Worm (Caenorhabditis elegans): ENCODE data around the gene C23G10.2.

C23G10.2 gene

ce11 chrIII:6206161-6206853 lies 1.6 kb upstream of the C23G10.2 start, which contains the start of the genes sna-3 and rps-3 (continued):
- TF ChIP-seq nhr-77 (tag; optimal IDR thresholded peaks at IDR 0.05) = peak; percentile 91
- peak; percentile 69 for TF ChIP-seq unc-130 (GFP tag; optimal IDR thresholded peaks at IDR 0.05)
- peak in 1 of 2 experiments; percentile 68 for TF ChIP-seq mdl-1 (tag; optimal IDR thresholded peaks at IDR 0.05)
- TF ChIP-seq aha-1 (tag) = peak; percentile 36
- no peak for TF ChIP-seq spr-3 (GFP tag; optimal IDR thresholded peaks at IDR 0.05)
- peak; percentile 82 for TF ChIP-seq dpl-1 (GFP tag; optimal IDR thresholded peaks at IDR 0.05)
- peak; percentile 61 for TF ChIP-seq nhr-11 (tag; optimal IDR thresholded peaks at IDR 0.05)
- TF ChIP-seq nhr-28 (tag; optimal IDR thresholded peaks at IDR 0.05) = peak; percentile 69
- no peak for TF ChIP-seq ces-1 (GFP tag; optimal IDR thresholded peaks at IDR 0.05)

ce11 chrIII:6207046-6207445 lies 818 bp upstream of the C23G10.2 start:
- TF ChIP-seq dmd-8 (GFP tag; IDR thresholded peaks at IDR 0.05) (0 out of 2 replicates have a peak, but pooled peaks have one; percentile 4), saeg-2 (GFP tag; IDR thresholded peaks at IDR 0.05) (0 out of 2 replicates have a peak, but pooled peaks have one; percentile 18), dmd-9 (GFP tag; IDR thresholded peaks at IDR 0.05) (no peak)

- TF ChIP-seq nhr-111 (GFP tag; optimal IDR thresholded peaks at IDR 0.05) (no peak), mdt-29 (GFP tag; IDR thresholded peaks at IDR 0.05) (no peak)
Measured at ce11 chrIII:6208984-6209383, 1.1 kb downstream of the C23G10.2 start, which contains the start of gene C23G10.1. C23G10.1 (plus strand) TSS chrIII:6209284.

ce11 chrIII:6210215-6210822 lies 2.5 kb downstream of the C23G10.2 start:
- TF ChIP-seq nhr-41 (GFP tag; IDR thresholded peaks at IDR 0.05) (no peak), lin-29 (GFP tag; IDR thresholded peaks at IDR 0.05) (no peak), daf-19 (GFP tag; conservative IDR thresholded peaks at IDR 0.05) (no peak), Y105C5A.15 (GFP tag; IDR thresholded peaks at IDR 0.05) (no peak), snpc-4 (tag; optimal IDR thresholded peaks at IDR 0.05) (peak; percentile 13), ctbp-1 (GFP tag; IDR thresholded peaks at IDR 0.05) (no peak), lim-7 (GFP tag; IDR thresholded peaks at IDR 0.05) (no peak), dmd-6 (GFP tag; IDR thresholded peaks at IDR 0.05) (no peak), aly-2 (tag; optimal IDR thresholded peaks at IDR 0.05) (no peak), dmd-8 (GFP tag; IDR thresholded peaks at IDR 0.05) (no peak), dmd-9 (GFP tag; IDR thresholded peaks at IDR 0.05) (no peak), egl-27 (tag; optimal IDR thresholded peaks at IDR 0.05) (no peak), F49E8.2 (tag; optimal IDR thresholded peaks at IDR 0.05; ENCODE audit: borderline replicate concordance) (peak; percentile 79), zfp-3 (GFP tag; conservative IDR thresholded peaks at IDR 0.05) (no peak), unc-130 (GFP tag; optimal IDR thresholded peaks at IDR 0.05) (peak; percentile 4), skn-1 (tag; optimal IDR thresholded peaks at IDR 0.05) (no peak), ceh-62 (tag; optimal IDR thresholded peaks at IDR 0.05) (no peak), duxl-1 (tag; optimal IDR thresholded peaks at IDR 0.05; ENCODE audit: poor library complexity) (no peak), lin-13 (GFP tag; optimal IDR thresholded peaks at IDR 0.05) (no peak), zfp-2 (tag; optimal IDR thresholded peaks at IDR 0.05) (no peak), pha-4 (GFP tag; IDR thresholded peaks at IDR 0.05) (no peak), pha-4 (tag; optimal IDR thresholded peaks at IDR 0.05) (no peak), spr-1 (tag; optimal IDR thresholded peaks at IDR 0.05) (no peak), hlh-30 (tag; optimal IDR thresholded peaks at IDR 0.05; ENCODE audit: insufficient read depth) (no peak), nhr-111 (GFP tag; optimal IDR thresholded peaks at IDR 0.05) (no peak), pqm-1 (tag; optimal IDR thresholded peaks at IDR 0.05) (no peak), ZK337.2 (GFP tag; IDR thresholded peaks at IDR 0.05) (no peak), D1046.2 (GFP tag; IDR thresholded peaks at IDR 0.05) (no peak), mdt-29 (GFP tag; IDR thresholded peaks at IDR 0.05) (0 out of 2 replicates have a peak, but pooled peaks have one; percentile 33), dve-1 (tag; optimal IDR thresholded peaks at IDR 0.05; ENCODE audit: insufficient read depth) (no peak), T26A8.4 (GFP tag; IDR thresholded peaks at IDR 0.05) (no peak), F26F4.8 (GFP tag; conservative IDR thresholded peaks at IDR 0.05) (no peak), nhr-42 (GFP tag; IDR thresholded peaks at IDR 0.05) (no peak), gei-8 (GFP tag; optimal IDR thresholded peaks at IDR 0.05) (no peak)
